Fruit fly (Drosophila melanogaster) whole organism, embryonic: Measurements from ENCODE around the gene COX7B.

ENCODE experiments used
- Antp ChIP-seq: fragments of 200-800 bp; sonication (Bioruptor generic); optimal IDR thresholded peaks from 3 replicates; lab custom pipeline; 2016; ENCODE audit warnings: missing biosample characterization, missing genetic modification characterization
- CG10462 ChIP-seq: fragments of 200-800 bp; sonication (Bioruptor generic); optimal IDR thresholded peaks from 2 replicates; lab custom pipeline; 2016; ENCODE audit warnings: missing biosample characterization, missing genetic modification characterization
- CG11696 ChIP-seq: fragments of 200-800 bp; sonication (Bioruptor generic); IDR thresholded peaks from 2 replicates; pipeline ENCODE4 v1.3.6; 2022; ENCODE audit warnings: missing biosample characterization, missing genetic modification characterization
- CG12155 ChIP-seq: fragments of 200-800 bp; sonication (Bioruptor generic); optimal IDR thresholded peaks from 3 replicates; lab custom pipeline; 2016; ENCODE audit warnings: missing biosample characterization, missing genetic modification characterization
- CG13296 ChIP-seq: fragments of 200-800 bp; sonication (Bioruptor generic); optimal IDR thresholded peaks from 3 replicates; lab custom pipeline; 2018; ENCODE audit warnings: missing biosample characterization, mild to moderate bottlenecking, missing genetic modification characterization
- CG14014 ChIP-seq: fragments of 200-800 bp; sonication (Bioruptor generic); IDR thresholded peaks from 2 replicates; pipeline ENCODE4 v1.3.6; 2022; ENCODE audit warnings: missing biosample characterization, missing genetic modification characterization
- CG14050 ChIP-seq: fragments of 200-800 bp; sonication (Bioruptor generic); IDR thresholded peaks from 3 replicates; pipeline ENCODE4 v1.3.6; 2022; ENCODE audit warnings: missing biosample characterization, missing genetic modification characterization
- CG15601 ChIP-seq: fragments of 200-800 bp; sonication (Bioruptor generic); optimal IDR thresholded peaks from 3 replicates; lab custom pipeline; 2019; ENCODE audit warnings: missing biosample characterization, mild to moderate bottlenecking, missing genetic modification characterization, moderate library complexity
- CG17186 ChIP-seq: fragments of 200-800 bp; sonication (Bioruptor generic); optimal IDR thresholded peaks from 3 replicates; lab custom pipeline; 2017; ENCODE audit warnings: missing biosample characterization, missing genetic modification reagents, missing genetic modification characterization
- CG17802 ChIP-seq: fragments of 200-800 bp; sonication (Bioruptor generic); optimal IDR thresholded peaks from 2 replicates; lab custom pipeline; 2018; ENCODE audit warnings: missing biosample characterization, mild to moderate bottlenecking, missing genetic modification characterization, moderate library complexity
- CG2116 ChIP-seq: fragments of 200-800 bp; sonication (Bioruptor generic); optimal IDR thresholded peaks from 3 replicates; lab custom pipeline; 2018; ENCODE audit warnings: missing biosample characterization, mild to moderate bottlenecking, missing genetic modification characterization
- CG3407 ChIP-seq: fragments of 200-800 bp; sonication (Bioruptor generic); optimal IDR thresholded peaks from 2 replicates; lab custom pipeline; 2018; ENCODE audit warnings: missing biosample characterization, mild to moderate bottlenecking, missing genetic modification characterization
- CG3838 ChIP-seq: fragments of 200-800 bp; sonication (Bioruptor generic); optimal IDR thresholded peaks from 3 replicates; lab custom pipeline; 2016; ENCODE audit warnings: missing biosample characterization, missing genetic modification characterization
- CG3995 ChIP-seq: fragments of 200-800 bp; sonication (Bioruptor generic); optimal IDR thresholded peaks from 3 replicates; lab custom pipeline; 2016; ENCODE audit warnings: missing biosample characterization, missing genetic modification characterization
- CG6765 ChIP-seq: fragments of 200-800 bp; sonication (Bioruptor generic); optimal IDR thresholded peaks from 3 replicates; lab custom pipeline; 2017; ENCODE audit warnings: missing biosample characterization, mild to moderate bottlenecking, missing genetic modification characterization
- CG7839 ChIP-seq: fragments of 200-800 bp; sonication (Bioruptor generic); optimal IDR thresholded peaks from 3 replicates; lab custom pipeline; 2018; ENCODE audit warnings: missing biosample characterization, mild to moderate bottlenecking, missing genetic modification characterization, moderate library complexity
- CG8290 ChIP-seq, 3 experiments: fragments of 200-800 bp; sonication (Bioruptor generic); optimal IDR thresholded peaks; 2 replicates each; lab custom pipeline; 2016 to 2019; ENCODE audit warnings: missing biosample characterization in 3 of 3, missing genetic modification characterization in 3 of 3, mild to moderate bottlenecking in 2 of 3, moderate library complexity in 1 of 3
- CoRest ChIP-seq: fragments of 200-800 bp; sonication (Bioruptor generic); optimal IDR thresholded peaks from 3 replicates; lab custom pipeline; 2018; ENCODE audit warnings: missing biosample characterization, mild to moderate bottlenecking, missing genetic modification characterization, moderate library complexity
- CrebB ChIP-seq: fragments of 200-800 bp; sonication (Bioruptor generic); optimal IDR thresholded peaks from 3 replicates; lab custom pipeline; 2018; ENCODE audit warnings: missing biosample characterization, mild to moderate bottlenecking, missing genetic modification characterization
- Dad ChIP-seq: fragments of 200-800 bp; sonication (Bioruptor generic); optimal IDR thresholded peaks from 3 replicates; lab custom pipeline; 2016; ENCODE audit warnings: missing biosample characterization, missing genetic modification characterization
- Elba2 ChIP-seq: fragments of 200-800 bp; sonication (Bioruptor generic); optimal IDR thresholded peaks from 3 replicates; lab custom pipeline; 2016; ENCODE audit warnings: missing biosample characterization, missing genetic modification characterization
- HLH4C ChIP-seq: fragments of 200-800 bp; sonication (Bioruptor generic); IDR thresholded peaks from 3 replicates; pipeline ENCODE4 v1.3.6; 2022; ENCODE audit warnings: missing biosample characterization, missing genetic modification characterization; ENCODE audit not compliant: partially characterized antibody
- Hsf ChIP-seq: fragments of 200-800 bp; sonication (Bioruptor generic); optimal IDR thresholded peaks from 3 replicates; lab custom pipeline; 2016; ENCODE audit warnings: missing biosample characterization, missing genetic modification characterization
- MTF-1 ChIP-seq: fragments of 200-800 bp; sonication (Bioruptor generic); optimal IDR thresholded peaks from 2 replicates; lab custom pipeline; 2018; ENCODE audit warnings: missing biosample characterization, mild to moderate bottlenecking, missing genetic modification characterization, borderline replicate concordance
- Mrtf ChIP-seq: fragments of 200-800 bp; sonication (Bioruptor generic); IDR thresholded peaks from 3 replicates; pipeline ENCODE4 v1.3.6; 2022; ENCODE audit warnings: missing biosample characterization, missing genetic modification characterization
- Pdp1 ChIP-seq, 2 experiments: fragments of 200-800 bp; sonication (Bioruptor generic); optimal IDR thresholded peaks; 3 replicates each; lab custom pipeline; 2016; ENCODE audit warnings: missing biosample characterization in 2 of 2, missing genetic modification characterization in 2 of 2, mild to moderate bottlenecking in 1 of 2, moderate library complexity in 1 of 2
- Six4 ChIP-seq: fragments of 200-800 bp; sonication (Bioruptor generic); optimal IDR thresholded peaks from 2 replicates; lab custom pipeline; 2016; ENCODE audit warnings: missing biosample characterization, missing genetic modification characterization
- Trl ChIP-seq, 3 experiments: fragments of >200 bp in 2 of 3; fragments of 200-800 bp in 1 of 3; sonication (Bioruptor generic) in 1 of 3; optimal IDR thresholded peaks; 2 replicates in 1 of 3; 3 replicates in 2 of 3; lab custom pipeline; 2016 to 2017; ENCODE audit warnings: missing biosample characterization in 1 of 3, missing genetic modification characterization in 1 of 3
- az2 ChIP-seq: fragments of 200-800 bp; sonication (Bioruptor generic); optimal IDR thresholded peaks from 3 replicates; lab custom pipeline; 2016; ENCODE audit warnings: missing biosample characterization, missing genetic modification characterization
- bab2 ChIP-seq: fragments of 200-800 bp; sonication (Bioruptor generic); optimal IDR thresholded peaks from 2 replicates; lab custom pipeline; 2016; ENCODE audit warnings: missing biosample characterization, missing genetic modification characterization
- bigmax ChIP-seq: fragments of 200-800 bp; sonication (Bioruptor generic); optimal IDR thresholded peaks from 2 replicates; lab custom pipeline; 2018; ENCODE audit warnings: missing biosample characterization, mild to moderate bottlenecking, missing genetic modification characterization
- chif ChIP-seq, 2 experiments: fragments of 200-800 bp; sonication (Bioruptor generic); optimal IDR thresholded peaks; 3 replicates each; lab custom pipeline; 2016; ENCODE audit warnings: missing biosample characterization in 2 of 2, missing genetic modification characterization in 2 of 2
- corto ChIP-seq: fragments of 200-800 bp; sonication (Bioruptor generic); optimal IDR thresholded peaks from 2 replicates; lab custom pipeline; 2016; ENCODE audit warnings: missing biosample characterization, mild to moderate bottlenecking, missing genetic modification characterization, moderate library complexity
- crol ChIP-seq: fragments of 200-800 bp; sonication (Bioruptor generic); IDR thresholded peaks from 2 replicates; pipeline ENCODE4 v1.3.6; 2022; ENCODE audit warnings: missing biosample characterization, missing genetic modification characterization
- crp ChIP-seq, 2 experiments: fragments of 200-800 bp; sonication (Bioruptor generic); optimal IDR thresholded peaks; 2 replicates in 1 of 2; 3 replicates in 1 of 2; lab custom pipeline; 2017; ENCODE audit warnings: missing biosample characterization in 2 of 2, missing genetic modification characterization in 2 of 2, mild to moderate bottlenecking in 1 of 2, moderate library complexity in 1 of 2
- dmrt11E ChIP-seq: fragments of 200-800 bp; sonication (Bioruptor generic); optimal IDR thresholded peaks from 3 replicates; lab custom pipeline; 2018; ENCODE audit warnings: missing biosample characterization, mild to moderate bottlenecking, missing genetic modification characterization, moderate library complexity
- eyg ChIP-seq: fragments of 200-800 bp; sonication (Bioruptor generic); optimal IDR thresholded peaks from 3 replicates; lab custom pipeline; 2016; ENCODE audit warnings: missing biosample characterization, missing genetic modification characterization
- gt ChIP-seq: fragments of 200-800 bp; sonication (Bioruptor generic); IDR thresholded peaks from 2 replicates; pipeline ENCODE4 v1.3.6; 2022; ENCODE audit warnings: missing biosample characterization, missing genetic modification characterization
- ham ChIP-seq: fragments of 200-800 bp; sonication (Bioruptor generic); IDR thresholded peaks from 2 replicates; pipeline ENCODE4 v1.3.6; 2022; ENCODE audit warnings: missing biosample characterization, missing genetic modification characterization
- inv ChIP-seq: fragments of 200-800 bp; sonication (Bioruptor generic); IDR thresholded peaks from 2 replicates; pipeline ENCODE4 v1.3.6; 2022; ENCODE audit warnings: missing biosample characterization, missing genetic modification characterization; ENCODE audit not compliant: partially characterized antibody
- kni ChIP-seq: fragments of 200-800 bp; sonication (Bioruptor generic); optimal IDR thresholded peaks from 3 replicates; lab custom pipeline; 2017; ENCODE audit warnings: mild to moderate bottlenecking, missing biosample characterization, missing genetic modification reagents, missing genetic modification characterization
- maf-S ChIP-seq: fragments of 200-800 bp; sonication (Bioruptor generic); optimal IDR thresholded peaks from 2 replicates; lab custom pipeline; 2016; ENCODE audit warnings: missing biosample characterization, missing genetic modification characterization
- org-1 ChIP-seq: fragments of 200-800 bp; sonication (Bioruptor generic); optimal IDR thresholded peaks from 2 replicates; lab custom pipeline; 2017; ENCODE audit warnings: missing biosample characterization, missing genetic modification characterization
- psq ChIP-seq: fragments of 200-800 bp; sonication (Bioruptor generic); optimal IDR thresholded peaks from 2 replicates; lab custom pipeline; 2017; ENCODE audit warnings: missing biosample characterization, missing genetic modification characterization
- sens ChIP-seq: fragments of 200-800 bp; sonication (Bioruptor generic); peaks from one replicate; lab custom pipeline; 2016; ENCODE audit warnings: missing biosample characterization, missing genetic modification characterization
- slou ChIP-seq: fragments of 200-800 bp; sonication (Bioruptor generic); optimal IDR thresholded peaks from 3 replicates; lab custom pipeline; 2016; ENCODE audit warnings: missing biosample characterization, missing genetic modification characterization
- trh ChIP-seq: fragments of 200-800 bp; sonication (Bioruptor generic); optimal IDR thresholded peaks from 2 replicates; lab custom pipeline; 2016; ENCODE audit warnings: missing biosample characterization, missing genetic modification characterization
- wek ChIP-seq: fragments of 200-800 bp; sonication (Bioruptor generic); optimal IDR thresholded peaks from 3 replicates; lab custom pipeline; 2018; ENCODE audit warnings: missing biosample characterization, mild to moderate bottlenecking, missing genetic modification characterization, moderate library complexity
- zen2 ChIP-seq: fragments of 200-800 bp; sonication (Bioruptor generic); IDR thresholded peaks from 3 replicates; pipeline ENCODE4 v1.3.6; 2022; ENCODE audit warnings: missing biosample characterization, missing genetic modification characterization; ENCODE audit not compliant: partially characterized antibody

Gene COX7B

dm6 chr3L:17428779-17429178 lies 3.5 kb downstream of the COX7B start, which contains the start of gene Gorab (continued):
- TF ChIP-seq sens (GFP tag; lab: Kevin White, UChicago), result peak; percentile 96
- TF ChIP-seq Antp (GFP tag; lab: Kevin White, UChicago), result peak; percentile 7
- peak; percentile 91 for TF ChIP-seq CoRest (tag; lab: Kevin White, UChicago)
- TF ChIP-seq Mrtf (GFP tag; lab: Robert Waterston, UW), result peak; percentile 93
- TF ChIP-seq CG13296, result peak; percentile 22
- peak; percentile 81 for TF ChIP-seq corto (GFP tag; lab: Kevin White, UChicago)
- peak; percentile 73 for TF ChIP-seq Dad (GFP tag; lab: Kevin White, UChicago)
- TF ChIP-seq CG3995 (GFP tag; lab: Kevin White, UChicago), result peak; percentile 38
- peak; percentile 5 for TF ChIP-seq kni (GFP tag; lab: Kevin White, UChicago)
- TF ChIP-seq Elba2 (GFP tag; lab: Kevin White, UChicago), result peak; percentile 81
- TF ChIP-seq MTF-1 (GFP tag; lab: Kevin White, UChicago), result peak; percentile 60
- peak; percentile 79 for TF ChIP-seq slou (GFP tag; lab: Kevin White, UChicago)
- TF ChIP-seq psq (GFP tag; lab: Kevin White, UChicago), result peak; percentile 55
- peak; percentile 91 for TF ChIP-seq CG7839 (tag; lab: Kevin White, UChicago)
- TF ChIP-seq CG11696, result peak; percentile 82
- TF ChIP-seq Six4 (GFP tag; lab: Kevin White, UChicago), result peak; percentile 78
- peak; percentile 90 for TF ChIP-seq dmrt11E (tag; lab: Kevin White, UChicago)
- peak; percentile 85 for TF ChIP-seq CG10462
- peak; percentile 56 for TF ChIP-seq CG3838
- TF ChIP-seq bab2 (GFP tag; lab: Kevin White, UChicago), result peak; percentile 83
- peak; percentile 90 for TF ChIP-seq az2 (GFP tag; lab: Kevin White, UChicago)
- TF ChIP-seq crp (GFP tag; optimal IDR thresholded peaks at IDR 0.05; lab: Kevin White, UChicago), result peak in 1 of 2 experiments; percentile 70
- TF ChIP-seq maf-S (GFP tag; lab: Kevin White, UChicago), result peak; percentile 27
- peak; percentile 90 for TF ChIP-seq gt (GFP tag; lab: Robert Waterston, UW)
- peak; percentile 19 for TF ChIP-seq bigmax
- TF ChIP-seq org-1 (GFP tag; lab: Kevin White, UChicago), result peak; percentile 16
- TF ChIP-seq Pdp1 (GFP tag; optimal IDR thresholded peaks at IDR 0.05; lab: Kevin White, UChicago), result peak; percentile 76 to 77
- peak; percentile 60 for TF ChIP-seq crol (GFP tag; lab: Robert Waterston, UW)
- TF ChIP-seq CG14014, result peak; percentile 94
- TF ChIP-seq CG14050 (GFP tag; lab: Robert Waterston, UW), result peak; percentile 91
- TF ChIP-seq CG12155, result peak; percentile 90
- peak; percentile 33 for TF ChIP-seq CG17186 (GFP tag; lab: Kevin White, UChicago)
- 0 out of 2 replicates have a peak, but pooled peaks have one; percentile 45 for TF ChIP-seq ham
- no peak for TF ChIP-seq CrebB (tag; lab: Kevin White, UChicago)
- TF ChIP-seq wek, result no peak
- peak; percentile 85 for TF ChIP-seq CG8290 (GFP tag; optimal IDR thresholded peaks at IDR 0.05; lab: Kevin White, UChicago)
- peak in 1 of 2 experiments; percentile 57 for TF ChIP-seq CG8290 (tag; optimal IDR thresholded peaks at IDR 0.05; lab: Kevin White, UChicago)
- TF ChIP-seq Trl (optimal IDR thresholded peaks at IDR 0.05; lab: Kevin White, UChicago), result no peak
- TF ChIP-seq Trl (GFP tag; optimal IDR thresholded peaks at IDR 0.05; lab: Kevin White, UChicago), result peak; percentile 4
- peak; percentile 83 for TF ChIP-seq CG2116 (GFP tag; lab: Kevin White, UChicago)
- peak; percentile 93 for TF ChIP-seq Hsf
- peak; percentile 62 to 79 for TF ChIP-seq chif (GFP tag; optimal IDR thresholded peaks at IDR 0.05; lab: Kevin White, UChicago)
- TF ChIP-seq eyg (GFP tag; lab: Kevin White, UChicago), result no peak
- no peak for TF ChIP-seq zen2 (GFP tag; lab: Robert Waterston, UW)
- peak; percentile 49 for TF ChIP-seq inv (GFP tag; lab: Robert Waterston, UW)
- peak; percentile 49 for TF ChIP-seq CG3407
- TF ChIP-seq trh (GFP tag; lab: Kevin White, UChicago), result peak; percentile 72
- TF ChIP-seq CG15601, result peak; percentile 86
- peak; percentile 44; the same call in 2 of the 3 replicates for TF ChIP-seq HLH4C
- TF ChIP-seq CG17802 (tag; lab: Kevin White, UChicago), result peak; percentile 91
- TF ChIP-seq CG6765 (GFP tag; lab: Kevin White, UChicago), result no peak
